Worm (Caenorhabditis elegans) whole organism, young adult: ENCODE results near the gene F25F2.1.
A peak's percentile ranks its signal among the peaks of the same experiment; 100 is the strongest.

Experiments used
- B0019.2 ChIP-seq: fragments of 200-800 bp; sonication (Bioruptor generic); conservative IDR thresholded peaks from 2 replicates; pipeline ENCODE4 v1.3.6; 2022; ENCODE audit warnings: missing genetic modification reagents, missing genetic modification characterization, missing compliant biosample characterization
- B0035.1 ChIP-seq: sonication (generic microtip); optimal IDR thresholded peaks from 2 replicates; lab custom pipeline; 2016; ENCODE audit warnings: missing genetic modification characterization, mild to moderate bottlenecking, missing compliant biosample characterization, missing genotype, missing genetic modification reagents
- C06A6.2 ChIP-seq: fragments of 200-800 bp; sonication (Bioruptor generic); conservative IDR thresholded peaks from 2 replicates; pipeline ENCODE4 v1.3.6; 2022; ENCODE audit warnings: missing genetic modification characterization, missing compliant biosample characterization
- C17E4.6 ChIP-seq: fragments of 200-800 bp; sonication (Bioruptor generic); IDR thresholded peaks from 2 replicates; pipeline ENCODE4 v1.3.6; 2022; ENCODE audit warnings: missing genetic modification reagents, missing genetic modification characterization, missing compliant biosample characterization
- F10E7.11 ChIP-seq: sonication (generic microtip); optimal IDR thresholded peaks from 2 replicates; lab custom pipeline; 2017; ENCODE audit warnings: mild to moderate bottlenecking, missing genetic modification characterization, moderate library complexity, missing compliant biosample characterization
- F23B12.7 ChIP-seq: sonication (generic microtip); optimal IDR thresholded peaks from 2 replicates; lab custom pipeline; 2017; ENCODE audit warnings: missing genetic modification characterization, mild to moderate bottlenecking, missing compliant biosample characterization, antibody characterized with exemption, moderate library complexity; ENCODE audit not compliant: insufficient read depth
- F57A8.1 ChIP-seq: fragments of 200-800 bp; sonication (Bioruptor generic); optimal IDR thresholded peaks from 2 replicates; lab custom pipeline; 2018; ENCODE audit warnings: mild to moderate bottlenecking, missing genetic modification characterization, moderate library complexity, missing compliant biosample characterization
- F57C9.4 ChIP-seq: sonication (generic microtip); optimal IDR thresholded peaks from 2 replicates; lab custom pipeline; 2017; ENCODE audit warnings: mild to moderate bottlenecking, missing genetic modification characterization, missing compliant biosample characterization
- K11D2.4 ChIP-seq: fragments of 200-800 bp; sonication (Bioruptor generic); IDR thresholded peaks from 2 replicates; pipeline ENCODE4 v1.3.6; 2022; ENCODE audit warnings: missing genetic modification reagents, missing genetic modification characterization, missing compliant biosample characterization
- Y56A3A.18 ChIP-seq: fragments of 200-800 bp; sonication (Bioruptor generic); IDR thresholded peaks from 2 replicates; pipeline ENCODE4 v1.3.6; 2022; ENCODE audit warnings: missing genetic modification reagents, missing genetic modification characterization, missing compliant biosample characterization
- Y67H2A.10 ChIP-seq: fragments of 200-800 bp; sonication (Bioruptor generic); conservative IDR thresholded peaks from 2 replicates; pipeline ENCODE4 v1.3.6; 2022; ENCODE audit warnings: missing genetic modification reagents, missing genetic modification characterization, missing compliant biosample characterization
- akir-1 ChIP-seq: fragments of 200-800 bp; sonication (Bioruptor generic); optimal IDR thresholded peaks from 2 replicates; lab custom pipeline; 2018; ENCODE audit warnings: mild to moderate bottlenecking, missing genetic modification characterization, moderate library complexity, missing compliant biosample characterization
- ceh-40 ChIP-seq: fragments of 200-800 bp; sonication (Bioruptor generic); IDR thresholded peaks from 2 replicates; pipeline ENCODE4 v1.3.6; 2022; ENCODE audit warnings: missing genetic modification characterization, missing compliant biosample characterization
- ceh-91 ChIP-seq: fragments of 200-800 bp; sonication (Bioruptor generic); IDR thresholded peaks from 2 replicates; pipeline ENCODE4 v1.3.6; 2022; ENCODE audit warnings: missing genetic modification reagents, missing genetic modification characterization, missing compliant biosample characterization
- chd-7 ChIP-seq: sonication (generic microtip); optimal IDR thresholded peaks from 2 replicates; lab custom pipeline; 2016; ENCODE audit warnings: mild to moderate bottlenecking, missing genetic modification characterization, moderate library complexity, missing compliant biosample characterization
- die-1 ChIP-seq: sonication (generic microtip); optimal IDR thresholded peaks from 2 replicates; lab custom pipeline; 2016; ENCODE audit warnings: missing genotype, mild to moderate bottlenecking, missing genetic modification characterization, missing compliant biosample characterization
- dox-1 ChIP-seq: fragments of 200-800 bp; sonication (Bioruptor generic); IDR thresholded peaks from 2 replicates; pipeline ENCODE4 v1.3.6; 2022; ENCODE audit warnings: missing genetic modification reagents, missing genetic modification characterization, missing compliant biosample characterization
- dpff-1 ChIP-seq: sonication (generic microtip); optimal IDR thresholded peaks from 2 replicates; lab custom pipeline; 2017; ENCODE audit warnings: mild to moderate bottlenecking, missing genetic modification characterization, missing compliant biosample characterization
- efl-1 ChIP-seq: fragments of 150-350 bp; optimal IDR thresholded peaks from 2 replicates; lab custom pipeline; 2014; ENCODE audit warnings: missing biosample characterization, missing genetic modification reagents, missing genetic modification characterization
- egl-44 ChIP-seq: fragments of 200-800 bp; sonication (Bioruptor generic); IDR thresholded peaks from 2 replicates; pipeline ENCODE4 v1.3.6; 2022; ENCODE audit warnings: missing genetic modification reagents, missing genetic modification characterization, missing compliant biosample characterization
- fkh-3 ChIP-seq: sonication (generic microtip); optimal IDR thresholded peaks from 2 replicates; lab custom pipeline; 2016; ENCODE audit warnings: mild to moderate bottlenecking, missing genetic modification characterization, missing compliant biosample characterization
- him-1 ChIP-seq: sonication (generic microtip); optimal IDR thresholded peaks from 2 replicates; lab custom pipeline; 2016; ENCODE audit warnings: missing genotype, missing genetic modification reagents, missing genetic modification characterization, missing compliant biosample characterization
- hlh-26 ChIP-seq: fragments of 200-800 bp; sonication (Bioruptor generic); conservative IDR thresholded peaks from 2 replicates; pipeline ENCODE4 v1.3.6; 2022; ENCODE audit warnings: missing genetic modification reagents, missing genetic modification characterization, missing compliant biosample characterization
- hmg-1.2 ChIP-seq: fragments of 200-800 bp; sonication (Bioruptor generic); IDR thresholded peaks from 2 replicates; pipeline ENCODE4 v1.3.6; 2022; ENCODE audit warnings: missing genetic modification reagents, missing genetic modification characterization, missing compliant biosample characterization
- hrde-1 ChIP-seq: sonication (generic microtip); optimal IDR thresholded peaks from 2 replicates; lab custom pipeline; 2016; ENCODE audit warnings: missing genetic modification characterization, mild to moderate bottlenecking, missing compliant biosample characterization, moderate library complexity, missing genotype, missing genetic modification reagents, borderline replicate concordance
- lag-1 ChIP-seq: fragments of 200-800 bp; sonication (Bioruptor generic); IDR thresholded peaks from 2 replicates; pipeline ENCODE4 v1.3.6; 2022; ENCODE audit warnings: missing genetic modification reagents, missing genetic modification characterization, missing compliant biosample characterization
- lin-26 ChIP-seq: fragments of 200-800 bp; sonication (Bioruptor generic); IDR thresholded peaks from 2 replicates; pipeline ENCODE4 v1.3.6; 2022; ENCODE audit warnings: missing genetic modification reagents, missing genetic modification characterization, missing compliant biosample characterization
- lin-54 ChIP-seq: fragments of 200-800 bp; sonication (Bioruptor generic); optimal IDR thresholded peaks from 2 replicates; lab custom pipeline; 2018; ENCODE audit warnings: mild to moderate bottlenecking, missing genetic modification characterization, missing compliant biosample characterization
- lsl-1 ChIP-seq: fragments of 200-800 bp; sonication (Bioruptor generic); optimal IDR thresholded peaks from 2 replicates; lab custom pipeline; 2018; ENCODE audit warnings: mild to moderate bottlenecking, missing genetic modification characterization, moderate library complexity, missing compliant biosample characterization
- lsy-27 ChIP-seq: sonication (generic microtip); optimal IDR thresholded peaks from 2 replicates; lab custom pipeline; 2017; ENCODE audit warnings: missing genetic modification characterization, mild to moderate bottlenecking, missing compliant biosample characterization, antibody characterized with exemption, missing genotype, borderline replicate concordance; ENCODE audit not compliant: insufficient read depth
- madf-6 ChIP-seq: fragments of 200-800 bp; sonication (Bioruptor generic); IDR thresholded peaks from 2 replicates; pipeline ENCODE4 v1.3.6; 2022; ENCODE audit warnings: missing genetic modification reagents, missing genetic modification characterization, missing compliant biosample characterization
- mcd-1 ChIP-seq: fragments of 200-800 bp; sonication (Bioruptor generic); IDR thresholded peaks from 2 replicates; pipeline ENCODE4 v1.3.6; 2022; ENCODE audit warnings: missing genetic modification reagents, missing genetic modification characterization, missing compliant biosample characterization
- nfya-1 ChIP-seq: sonication (generic microtip); optimal IDR thresholded peaks from 2 replicates; lab custom pipeline; 2017; ENCODE audit warnings: antibody characterized with exemption, missing compliant biosample characterization, missing genetic modification characterization, borderline replicate concordance; ENCODE audit not compliant: insufficient read depth
- nfya-2 ChIP-seq: fragments of 200-800 bp; sonication (Bioruptor generic); IDR thresholded peaks from 2 replicates; pipeline ENCODE4 v1.3.6; 2022; ENCODE audit warnings: missing genetic modification reagents, missing genetic modification characterization, missing compliant biosample characterization
- nhr-179 ChIP-seq: sonication (generic microtip); optimal IDR thresholded peaks from 2 replicates; lab custom pipeline; 2016; ENCODE audit warnings: mild to moderate bottlenecking, missing genetic modification characterization, missing compliant biosample characterization
- nhr-27 ChIP-seq: fragments of 200-800 bp; sonication (Bioruptor generic); optimal IDR thresholded peaks from 2 replicates; lab custom pipeline; 2018; ENCODE audit warnings: mild to moderate bottlenecking, missing genetic modification characterization, moderate library complexity, missing compliant biosample characterization
- repo-1 ChIP-seq: sonication (generic microtip); optimal IDR thresholded peaks from 2 replicates; lab custom pipeline; 2017; ENCODE audit warnings: mild to moderate bottlenecking, missing genetic modification characterization, missing compliant biosample characterization
- rpc-1 ChIP-seq, 2 experiments: fragments of 150-350 bp in 1 of 2; sonication (generic microtip) in 1 of 2; optimal IDR thresholded peaks; 2 replicates each; lab custom pipeline; 2014 to 2018; ENCODE audit warnings: missing biosample characterization in 1 of 2, missing genetic modification characterization in 1 of 2, missing genetic modification reagents in 1 of 2, missing genotype in 1 of 2
- snpc-1.1 ChIP-seq: sonication (generic microtip); optimal IDR thresholded peaks from 2 replicates; lab custom pipeline; 2017; ENCODE audit warnings: missing genetic modification characterization, mild to moderate bottlenecking, missing compliant biosample characterization, antibody characterized with exemption, moderate library complexity, missing genotype, missing genetic modification reagents; ENCODE audit not compliant: insufficient read depth
- snpc-3.4 ChIP-seq: sonication (generic microtip); optimal IDR thresholded peaks from 2 replicates; lab custom pipeline; 2017; ENCODE audit warnings: missing genetic modification characterization, mild to moderate bottlenecking, missing compliant biosample characterization, antibody characterized with exemption, moderate library complexity, missing genotype, missing genetic modification reagents
- snpc-4 ChIP-seq, 5 experiments: fragments of 150-350 bp in 1 of 5; sonication (generic microtip) in 4 of 5; optimal IDR thresholded peaks; 2 replicates each; lab custom pipeline; 2014 to 2018; ENCODE audit warnings: missing genetic modification characterization in 5 of 5, missing biosample characterization in 3 of 5, antibody characterized with exemption in 2 of 5, mild to moderate bottlenecking in 2 of 5, missing compliant biosample characterization in 2 of 5, missing genotype in 2 of 5, moderate library complexity in 2 of 5, missing genetic modification reagents in 1 of 5
- tbp1 ChIP-seq: fragments of 200-800 bp; sonication (Bioruptor generic); optimal IDR thresholded peaks from 2 replicates; lab custom pipeline; 2018; ENCODE audit warnings: mild to moderate bottlenecking, missing genetic modification characterization, missing compliant biosample characterization
- xnd-1 ChIP-seq: sonication (generic microtip); optimal IDR thresholded peaks from 2 replicates; lab custom pipeline; 2016; ENCODE audit warnings: missing genotype, missing genetic modification reagents, missing genetic modification characterization, missing compliant biosample characterization
- ztf-18 ChIP-seq: sonication (generic microtip); optimal IDR thresholded peaks from 2 replicates; lab custom pipeline; 2016; ENCODE audit warnings: missing genotype, mild to moderate bottlenecking, missing genetic modification characterization, missing compliant biosample characterization
- ztf-28 ChIP-seq: fragments of 200-800 bp; sonication (Bioruptor generic); IDR thresholded peaks from 2 replicates; pipeline ENCODE4 v1.3.6; 2022; ENCODE audit warnings: missing genetic modification reagents, missing genetic modification characterization, missing compliant biosample characterization

The F25F2.1 gene

DNA sequence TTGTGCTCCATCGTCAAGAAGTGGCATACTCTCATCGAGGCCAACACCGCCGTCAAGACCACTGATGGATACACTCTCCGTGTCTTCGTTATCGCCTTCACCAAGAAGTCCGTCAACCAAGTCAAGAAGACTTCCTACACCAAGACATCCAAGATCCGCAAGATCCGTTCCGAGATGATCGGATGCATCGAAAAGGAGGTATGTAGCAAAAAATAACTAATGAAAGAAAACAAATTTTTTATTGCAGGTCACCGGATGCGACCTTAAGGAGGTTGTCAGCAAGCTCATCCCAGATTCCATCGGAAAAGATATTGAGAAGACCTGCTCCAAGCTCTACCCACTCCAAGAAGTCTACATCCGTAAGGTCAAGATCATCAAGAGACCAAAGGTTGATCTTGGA is 32.3 kb upstream of the F25F2.1 start:
- TF ChIP-seq F57C9.4 (tag; lab: Kevin White, UChicago) (no peak), ceh-91 (no peak), tbp1 (GFP tag; lab: Kevin White, UChicago) (no peak), hmg-1.2 (GFP tag; lab: Robert Waterston, UW) (0 out of 2 replicates have a peak, but pooled peaks have one; percentile 6), ztf-18 (tag; lab: Kevin White, UChicago) (no peak), F57A8.1 (GFP tag; lab: Kevin White, UChicago) (peak; percentile 9), mcd-1 (GFP tag; lab: Robert Waterston, UW) (no peak), chd-7 (tag; lab: Kevin White, UChicago) (no peak), madf-6 (GFP tag; lab: Robert Waterston, UW) (no peak), nhr-179 (no peak)

DNA sequence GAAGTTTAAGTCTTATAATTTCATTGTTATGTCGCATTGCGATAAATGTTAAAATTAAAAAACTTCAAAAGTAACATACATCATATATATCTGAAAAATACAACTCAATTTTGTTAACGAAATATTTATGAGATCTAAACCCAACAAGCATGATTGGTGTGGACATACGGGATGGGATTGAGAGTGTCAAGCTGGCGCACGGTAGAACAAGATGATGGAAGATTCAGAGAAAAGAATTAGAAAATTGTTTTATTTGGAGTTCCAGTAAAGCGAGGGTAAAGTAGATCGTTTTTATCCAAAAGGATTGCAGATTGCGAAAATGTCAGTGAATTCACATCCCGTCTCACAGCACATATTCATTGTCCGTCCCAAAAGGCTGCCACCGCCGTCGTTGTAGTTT is 31.8 kb upstream of the F25F2.1 start:
- TF ChIP-seq nfya-1 (no peak), lin-54 (peak; percentile 77), lsy-27 (tag; lab: Kevin White, UChicago) (no peak), C06A6.2 (no peak), dpff-1 (no peak), F57C9.4 (tag; lab: Kevin White, UChicago) (no peak), hrde-1 (tag; lab: Kevin White, UChicago) (peak; percentile 78), him-1 (tag; lab: Kevin White, UChicago) (no peak), lin-26 (GFP tag; lab: Robert Waterston, UW) (peak; percentile 67; the same call in 1 of the 2 replicates), hlh-26 (GFP tag; lab: Robert Waterston, UW) (no peak), fkh-3 (tag; lab: Kevin White, UChicago) (no peak), nhr-27 (tag; lab: Kevin White, UChicago) (no peak), xnd-1 (tag; lab: Kevin White, UChicago) (no peak), C17E4.6 (peak; percentile 41; the same call in 1 of the 2 replicates), B0019.2 (GFP tag; lab: Robert Waterston, UW) (no peak), lsl-1 (GFP tag; lab: Kevin White, UChicago) (peak; percentile 28), B0035.1 (no peak), snpc-3.4 (peak; percentile 65), lag-1 (no peak), F10E7.11 (tag; lab: Kevin White, UChicago) (no peak), F23B12.7 (tag; lab: Kevin White, UChicago) (no peak), egl-44 (GFP tag; lab: Robert Waterston, UW) (0 out of 2 replicates have a peak, but pooled peaks have one; percentile 43), ceh-40 (GFP tag; lab: Robert Waterston, UW) (no peak), die-1 (tag; lab: Kevin White, UChicago) (no peak), ztf-28 (GFP tag; lab: Robert Waterston, UW) (no peak), repo-1 (tag; lab: Kevin White, UChicago) (no peak), snpc-4 (GFP tag; optimal IDR thresholded peaks at IDR 0.05; lab: Kevin White, UChicago) (no peak), snpc-4 (tag; optimal IDR thresholded peaks at IDR 0.05; lab: Kevin White, UChicago) (no peak), Y56A3A.18 (no peak), K11D2.4 (GFP tag; lab: Robert Waterston, UW) (no peak), Y67H2A.10 (GFP tag; lab: Robert Waterston, UW) (no peak), snpc-1.1 (tag; lab: Kevin White, UChicago) (no peak), dox-1 (GFP tag; lab: Robert Waterston, UW) (no peak), ztf-18 (tag; lab: Kevin White, UChicago) (no peak), efl-1 (GFP tag; lab: Kevin White, UChicago) (no peak), nfya-2 (GFP tag; lab: Robert Waterston, UW) (0 out of 2 replicates have a peak, but pooled peaks have one; percentile 7), akir-1 (GFP tag; lab: Kevin White, UChicago) (no peak), rpc-1 (optimal IDR thresholded peaks at IDR 0.05; lab: Kevin White, UChicago) (no peak), rpc-1 (tag; optimal IDR thresholded peaks at IDR 0.05; lab: Kevin White, UChicago) (no peak)
